Fruit fly (Drosophila melanogaster) whole organism, embryonic: ENCODE measurements around the gene CG33125.

Source experiments
- CG10321 ChIP-seq: fragments of 200-800 bp; sonication (Bioruptor generic); IDR thresholded peaks from 2 replicates; pipeline ENCODE4 v1.3.6; 2022; ENCODE audit warnings: missing biosample characterization, missing genetic modification characterization
- Rx ChIP-seq: fragments of 200-800 bp; sonication (Bioruptor generic); IDR thresholded peaks from 2 replicates; pipeline ENCODE4 v1.3.6; 2022; ENCODE audit warnings: missing biosample characterization, missing genetic modification characterization
- Trl ChIP-seq, 3 experiments: fragments of >200 bp in 2 of 3; fragments of 200-800 bp in 1 of 3; sonication (Bioruptor generic) in 1 of 3; optimal IDR thresholded peaks; 2 replicates in 1 of 3; 3 replicates in 2 of 3; lab custom pipeline; 2016 to 2017; ENCODE audit warnings: missing biosample characterization in 1 of 3, missing genetic modification characterization in 1 of 3
- sug ChIP-seq: fragments of 200-800 bp; optimal IDR thresholded peaks from 2 replicates; lab custom pipeline; 2019; ENCODE audit warnings: missing biosample characterization, mild to moderate bottlenecking, missing genetic modification characterization, moderate library complexity

- no peak for TF ChIP-seq Rx (GFP tag; lab: Robert Waterston, UW)
- TF ChIP-seq CG10321 = no peak
- no peak for TF ChIP-seq sug
- no peak for TF ChIP-seq Trl (optimal IDR thresholded peaks at IDR 0.05; lab: Kevin White, UChicago)
- no peak for TF ChIP-seq Trl (GFP tag; optimal IDR thresholded peaks at IDR 0.05; lab: Kevin White, UChicago)
These were observed 42.5 kb downstream of the CG33125 start, which contains the start of gene CG15395 for dm6 chr2L:2609694-2610093.
